Worm (Caenorhabditis elegans): ENCODE measurements around the gene F18E2.15.

ce11 chrV:12751495-12752050 lies 9.2 kb downstream of the F18E2.15 start, which contains the start of gene C15C8.6:
- TF ChIP-seq him-1 (tag; optimal IDR thresholded peaks at IDR 0.05) (no peak), dao-5 (tag; optimal IDR thresholded peaks at IDR 0.05) (no peak)

Measured in whole organism, L4/young adult.